Fruit fly (Drosophila melanogaster) whole organism, adult: ENCODE results near the gene fne.

ENCODE experiments used
- CG11617 ChIP-seq: fragments of 200-800 bp; sonication (Bioruptor generic); optimal IDR thresholded peaks from 2 replicates; lab custom pipeline; 2017; ENCODE audit warnings: mild to moderate bottlenecking, missing biosample characterization, missing genetic modification reagents, missing genetic modification characterization
- CG12768 ChIP-seq: fragments of 200-800 bp; sonication (Bioruptor generic); optimal IDR thresholded peaks from 2 replicates; lab custom pipeline; 2017; ENCODE audit warnings: missing biosample characterization, missing genetic modification characterization, mild to moderate bottlenecking, moderate library complexity, missing genetic modification reagents
- CG14711 ChIP-seq: fragments of 200-800 bp; sonication (Bioruptor generic); optimal IDR thresholded peaks from 2 replicates; lab custom pipeline; 2018; ENCODE audit warnings: missing biosample characterization, mild to moderate bottlenecking, missing genetic modification characterization, moderate library complexity
- CG1620 ChIP-seq: fragments of 200-800 bp; sonication (Bioruptor generic); optimal IDR thresholded peaks from 2 replicates; lab custom pipeline; 2016; ENCODE audit warnings: missing biosample characterization, missing genetic modification characterization
- CG33017 ChIP-seq: fragments of 200-800 bp; sonication (Bioruptor generic); optimal IDR thresholded peaks from 2 replicates; lab custom pipeline; 2018; ENCODE audit warnings: missing biosample characterization, mild to moderate bottlenecking, missing genetic modification characterization, moderate library complexity
- CG5204 ChIP-seq: fragments of 200-800 bp; sonication (Bioruptor generic); optimal IDR thresholded peaks from 2 replicates; lab custom pipeline; 2016; ENCODE audit warnings: missing biosample characterization, missing genetic modification characterization
- CG7045 ChIP-seq: fragments of 200-800 bp; sonication (Bioruptor generic); optimal IDR thresholded peaks from 2 replicates; lab custom pipeline; 2017; ENCODE audit warnings: missing biosample characterization, mild to moderate bottlenecking, missing genetic modification characterization
- CG7101 ChIP-seq: fragments of 200-800 bp; sonication (Bioruptor generic); optimal IDR thresholded peaks from 2 replicates; lab custom pipeline; 2018; ENCODE audit warnings: missing biosample characterization, mild to moderate bottlenecking, missing genetic modification characterization, moderate library complexity
- Clk ChIP-seq: fragments of 200-800 bp; sonication (Bioruptor generic); optimal IDR thresholded peaks from 2 replicates; lab custom pipeline; 2017; ENCODE audit warnings: missing biosample characterization, missing genetic modification characterization
- Crg-1 ChIP-seq: fragments of 200-800 bp; sonication (Bioruptor generic); optimal IDR thresholded peaks from 2 replicates; lab custom pipeline; 2016; ENCODE audit warnings: missing biosample characterization, missing genetic modification characterization
- Hr96 ChIP-seq: fragments of 200-800 bp; sonication (Bioruptor generic); optimal IDR thresholded peaks from 2 replicates; lab custom pipeline; 2016; ENCODE audit warnings: missing biosample characterization, missing genetic modification characterization
- Mnt ChIP-seq: fragments of 200-800 bp; sonication (Bioruptor generic); optimal IDR thresholded peaks from 2 replicates; lab custom pipeline; 2016; ENCODE audit warnings: missing biosample characterization, mild to moderate bottlenecking, missing genetic modification characterization
- bab1 ChIP-seq: fragments of 200-800 bp; sonication (Bioruptor generic); optimal IDR thresholded peaks from 3 replicates; lab custom pipeline; 2019; ENCODE audit warnings: missing biosample characterization, mild to moderate bottlenecking, missing genetic modification characterization, moderate library complexity
- cic ChIP-seq: fragments of 200-800 bp; sonication (Bioruptor generic); optimal IDR thresholded peaks from 2 replicates; lab custom pipeline; 2017; ENCODE audit warnings: missing biosample characterization, mild to moderate bottlenecking, missing genetic modification characterization, moderate library complexity
- cnc ChIP-seq, 2 experiments: fragments of >200 bp; optimal IDR thresholded peaks; 2 replicates each; lab custom pipeline; 2017
- kay ChIP-seq: fragments of 200-800 bp; sonication (Bioruptor generic); peaks from one replicate; lab custom pipeline; 2016; ENCODE audit warnings: missing biosample characterization, missing genetic modification characterization, borderline replicate concordance
- ovo ChIP-seq: fragments of 200-800 bp; sonication (Bioruptor generic); optimal IDR thresholded peaks from 2 replicates; lab custom pipeline; 2016; ENCODE audit warnings: missing biosample characterization, missing genetic modification characterization
- pad ChIP-seq: fragments of 200-800 bp; sonication (Bioruptor generic); optimal IDR thresholded peaks from 3 replicates; lab custom pipeline; 2017; ENCODE audit warnings: missing biosample characterization, missing genetic modification characterization, mild to moderate bottlenecking, moderate library complexity, missing genetic modification reagents
- tj ChIP-seq: fragments of 200-800 bp; sonication (Bioruptor generic); optimal IDR thresholded peaks from 3 replicates; lab custom pipeline; 2017; ENCODE audit warnings: missing biosample characterization, mild to moderate bottlenecking, missing genetic modification characterization, moderate library complexity
- toe ChIP-seq: fragments of 200-800 bp; sonication (Bioruptor generic); optimal IDR thresholded peaks from 2 replicates; lab custom pipeline; 2016; ENCODE audit warnings: missing biosample characterization, missing genetic modification characterization

Gene fne

dm6 chrX:12898569-12898968 lies 18.7 kb upstream of the fne start, which contains the start of gene CG32650:
CG32650 (minus strand) TSS chrX:12898669.
- no peak for TF ChIP-seq CG33017 (tag; lab: Kevin White, UChicago)
- no peak for TF ChIP-seq Hr96
- TF ChIP-seq CG7101 (tag; lab: Kevin White, UChicago) = no peak
- no peak for TF ChIP-seq cic (GFP tag; lab: Kevin White, UChicago)
- TF ChIP-seq pad (GFP tag; lab: Kevin White, UChicago) = no peak
- no peak for TF ChIP-seq Clk
- TF ChIP-seq CG12768 = no peak
- no peak for TF ChIP-seq tj
- no peak for TF ChIP-seq CG11617 (GFP tag; lab: Kevin White, UChicago)
- TF ChIP-seq ovo = no peak
- no peak for TF ChIP-seq CG14711 (tag; lab: Kevin White, UChicago)
- TF ChIP-seq toe (GFP tag; lab: Kevin White, UChicago) = no peak
- TF ChIP-seq CG5204 (GFP tag; lab: Kevin White, UChicago) = no peak
- TF ChIP-seq cnc (optimal IDR thresholded peaks at IDR 0.05; lab: Kevin White, UChicago) = no peak
- TF ChIP-seq Crg-1 = no peak
- no peak for TF ChIP-seq bab1 (GFP tag; lab: Kevin White, UChicago)
- no peak for TF ChIP-seq CG7045
- no peak for TF ChIP-seq Mnt (GFP tag; lab: Kevin White, UChicago)

- no peak for TF ChIP-seq Clk
- no peak for TF ChIP-seq CG1620 (GFP tag; lab: Kevin White, UChicago)
- no peak for TF ChIP-seq toe (GFP tag; lab: Kevin White, UChicago)
- TF ChIP-seq CG14711 (tag; lab: Kevin White, UChicago) = no peak
- no peak for TF ChIP-seq Crg-1
- peak; percentile 18 for TF ChIP-seq tj
- TF ChIP-seq Mnt (GFP tag; lab: Kevin White, UChicago) = no peak
- TF ChIP-seq CG11617 (GFP tag; lab: Kevin White, UChicago) = no peak
- TF ChIP-seq bab1 (GFP tag; lab: Kevin White, UChicago) = peak; percentile 55
- no peak for TF ChIP-seq CG7045
- TF ChIP-seq CG33017 (tag; lab: Kevin White, UChicago) = no peak
- TF ChIP-seq CG5204 (GFP tag; lab: Kevin White, UChicago) = no peak
- TF ChIP-seq cic (GFP tag; lab: Kevin White, UChicago) = no peak
Measured at dm6 chrX:12900718-12901442, 16.4 kb upstream of the fne start, which contains the start of gene Coq8. Coq8 (minus strand) TSS chrX:12901114.

- TF ChIP-seq CG11617 (GFP tag; lab: Kevin White, UChicago) (peak; percentile 13), bab1 (GFP tag; lab: Kevin White, UChicago) (peak; percentile 58), Crg-1 (no peak), pad (GFP tag; lab: Kevin White, UChicago) (peak; percentile 10), tj (peak; percentile 86), cic (GFP tag; lab: Kevin White, UChicago) (peak; percentile 41), CG12768 (peak; percentile 20), Mnt (GFP tag; lab: Kevin White, UChicago) (peak; percentile 96), CG14711 (tag; lab: Kevin White, UChicago) (no peak)
Measured at dm6 chrX:12903099-12903616, 14.1 kb upstream of the fne start, which contains the start of gene Flad1. Flad1 (minus strand) TSS chrX:12903516.

- TF ChIP-seq cic (GFP tag; lab: Kevin White, UChicago) (peak; percentile 7), CG11617 (GFP tag; lab: Kevin White, UChicago) (no peak), kay (GFP tag; lab: Kevin White, UChicago) (no peak), Hr96 (no peak), CG14711 (tag; lab: Kevin White, UChicago) (peak; percentile 46), Clk (no peak), bab1 (GFP tag; lab: Kevin White, UChicago) (peak; percentile 52), CG7101 (tag; lab: Kevin White, UChicago) (peak; percentile 60), Crg-1 (no peak), Mnt (GFP tag; lab: Kevin White, UChicago) (peak; percentile 91), pad (GFP tag; lab: Kevin White, UChicago) (peak; percentile 49), cnc (optimal IDR thresholded peaks at IDR 0.05; lab: Kevin White, UChicago) (no peak), toe (GFP tag; lab: Kevin White, UChicago) (no peak), CG33017 (tag; lab: Kevin White, UChicago) (peak; percentile 33), ovo (peak; percentile 97)
Measured at dm6 chrX:12905014-12905900, 12.0 kb upstream of the fne start.

- TF ChIP-seq CG5204 (GFP tag; lab: Kevin White, UChicago) (no peak), cnc (optimal IDR thresholded peaks at IDR 0.05; lab: Kevin White, UChicago) (peak in 1 of 2 experiments; percentile 62), tj (peak; percentile 96), Crg-1 (no peak), toe (GFP tag; lab: Kevin White, UChicago) (peak; percentile 29), bab1 (GFP tag; lab: Kevin White, UChicago) (no peak), CG33017 (tag; lab: Kevin White, UChicago) (no peak), pad (GFP tag; lab: Kevin White, UChicago) (no peak), Clk (no peak), CG7101 (tag; lab: Kevin White, UChicago) (peak; percentile 13), Mnt (GFP tag; lab: Kevin White, UChicago) (no peak), cic (GFP tag; lab: Kevin White, UChicago) (no peak), ovo (no peak), CG11617 (GFP tag; lab: Kevin White, UChicago) (peak; percentile 36), Hr96 (no peak), CG7045 (no peak), CG12768 (no peak), kay (GFP tag; lab: Kevin White, UChicago) (no peak), CG14711 (tag; lab: Kevin White, UChicago) (no peak), CG1620 (GFP tag; lab: Kevin White, UChicago) (peak; percentile 14)
Measured at dm6 chrX:12905901-12906689, 11.2 kb upstream of the fne start, which contains the start of gene CG4404. CG4404 (minus strand) TSS chrX:12906018.
